Worm (Caenorhabditis elegans) whole organism, L2 larva: ENCODE measurements around the gene K06H7.8.
A peak's percentile ranks its signal among the peaks of the same experiment; 100 is the strongest.

Experiments used
- C34F6.9 ChIP-seq: fragments of 150-350 bp; optimal IDR thresholded peaks from 2 replicates; lab custom pipeline; 2014; ENCODE audit warnings: missing biosample characterization, missing genetic modification characterization
- F13H6.1 ChIP-seq: sonication (generic microtip); optimal IDR thresholded peaks from 2 replicates; lab custom pipeline; 2016; ENCODE audit warnings: missing genetic modification characterization, missing compliant biosample characterization
- R02D3.7 ChIP-seq: fragments of 150-350 bp; optimal IDR thresholded peaks from 2 replicates; lab custom pipeline; 2014; ENCODE audit warnings: missing biosample characterization, missing genetic modification characterization
- Y55F3AM.14 ChIP-seq: fragments of 200-800 bp; sonication (Bioruptor generic); optimal IDR thresholded peaks from 2 replicates; lab custom pipeline; 2018; ENCODE audit warnings: mild to moderate bottlenecking, missing genetic modification characterization, missing compliant biosample characterization
- ZK546.5 ChIP-seq: sonication (generic microtip); optimal IDR thresholded peaks from 2 replicates; lab custom pipeline; 2017; ENCODE audit warnings: missing biosample characterization, missing genetic modification characterization
- blmp-1 ChIP-seq: sonication (generic microtip); optimal IDR thresholded peaks from 2 replicates; lab custom pipeline; 2017; ENCODE audit warnings: missing genetic modification characterization, mild to moderate bottlenecking, missing compliant biosample characterization, antibody characterized with exemption, moderate library complexity; ENCODE audit not compliant: insufficient read depth
- ceh-16 ChIP-seq: fragments of 150-350 bp; optimal IDR thresholded peaks from 2 replicates; lab custom pipeline; 2014; ENCODE audit warnings: missing biosample characterization, missing genetic modification characterization
- ceh-82 ChIP-seq: fragments of 150-350 bp; optimal IDR thresholded peaks from 2 replicates; lab custom pipeline; 2014; ENCODE audit warnings: missing biosample characterization, missing genetic modification characterization
- crh-2 ChIP-seq: sonication (generic microtip); optimal IDR thresholded peaks from 2 replicates; lab custom pipeline; 2017; ENCODE audit warnings: missing biosample characterization, missing genetic modification characterization
- egl-27 ChIP-seq: sonication (generic microtip); optimal IDR thresholded peaks from 3 replicates; lab custom pipeline; 2017; ENCODE audit warnings: missing biosample characterization, missing genetic modification reagents, missing genetic modification characterization
- elt-1 ChIP-seq: fragments of 150-350 bp; optimal IDR thresholded peaks from 2 replicates; lab custom pipeline; 2014; ENCODE audit warnings: missing biosample characterization, missing genetic modification characterization
- elt-3 ChIP-seq: sonication (generic microtip); optimal IDR thresholded peaks from 2 replicates; lab custom pipeline; 2017; ENCODE audit warnings: missing biosample characterization, missing genetic modification characterization
- fos-1 ChIP-seq: fragments of 150-350 bp; optimal IDR thresholded peaks from 2 replicates; lab custom pipeline; 2014; ENCODE audit warnings: missing biosample characterization, missing genetic modification characterization
- gmeb-1 ChIP-seq: fragments of 150-350 bp; optimal IDR thresholded peaks from 2 replicates; lab custom pipeline; 2014; ENCODE audit warnings: missing biosample characterization, missing genetic modification characterization
- lin-11 ChIP-seq: fragments of 150-350 bp; sonication (generic microtip); optimal IDR thresholded peaks from 2 replicates; lab custom pipeline; 2014; ENCODE audit warnings: missing biosample characterization, missing genetic modification characterization, inconsistent platforms, mixed read lengths
- lin-13 ChIP-seq: fragments of 150-350 bp; optimal IDR thresholded peaks from 2 replicates; lab custom pipeline; 2014; ENCODE audit warnings: missing biosample characterization, missing genetic modification reagents, missing genetic modification characterization
- lin-39 ChIP-seq: fragments of 150-350 bp; optimal IDR thresholded peaks from 2 replicates; lab custom pipeline; 2014; ENCODE audit warnings: missing biosample characterization, missing genetic modification reagents, missing genetic modification characterization
- lsy-2 ChIP-seq, 2 experiments: fragments of 150-350 bp in 1 of 2; sonication (generic microtip) in 1 of 2; optimal IDR thresholded peaks; 2 replicates each; lab custom pipeline; 2014 to 2017; ENCODE audit warnings: missing biosample characterization in 2 of 2, missing genetic modification characterization in 2 of 2
- mab-5 ChIP-seq: fragments of 150-350 bp; optimal IDR thresholded peaks from 2 replicates; lab custom pipeline; 2014; ENCODE audit warnings: missing biosample characterization, missing genetic modification characterization
- nhr-12 ChIP-seq: fragments of 150-350 bp; optimal IDR thresholded peaks from 2 replicates; lab custom pipeline; 2014; ENCODE audit warnings: missing biosample characterization, missing genetic modification characterization
- nhr-129 ChIP-seq: fragments of 150-350 bp; optimal IDR thresholded peaks from 2 replicates; lab custom pipeline; 2014; ENCODE audit warnings: missing biosample characterization, missing genetic modification characterization
- nhr-21 ChIP-seq: fragments of 150-350 bp; optimal IDR thresholded peaks from 2 replicates; lab custom pipeline; 2014; ENCODE audit warnings: missing biosample characterization, missing genetic modification characterization
- nhr-23 ChIP-seq: fragments of 150-350 bp; optimal IDR thresholded peaks from 2 replicates; lab custom pipeline; 2014; ENCODE audit warnings: missing biosample characterization, missing genetic modification reagents, missing genetic modification characterization
- nhr-25 ChIP-seq: fragments of 150-350 bp; sonication (generic microtip); optimal IDR thresholded peaks from 3 replicates; lab custom pipeline; 2014; ENCODE audit warnings: missing biosample characterization, missing genetic modification characterization
- nhr-6 ChIP-seq: fragments of 150-350 bp; optimal IDR thresholded peaks from 2 replicates; lab custom pipeline; 2014; ENCODE audit warnings: missing biosample characterization, missing genetic modification characterization
- peb-1 ChIP-seq: fragments of 150-350 bp; optimal IDR thresholded peaks from 2 replicates; lab custom pipeline; 2014; ENCODE audit warnings: missing biosample characterization, missing genetic modification characterization
- sem-4 ChIP-seq: fragments of 150-350 bp; optimal IDR thresholded peaks from 2 replicates; lab custom pipeline; 2014; ENCODE audit warnings: missing biosample characterization, missing genetic modification reagents, missing genetic modification characterization
- skn-1 ChIP-seq: sonication (generic microtip); optimal IDR thresholded peaks from 2 replicates; lab custom pipeline; 2017; ENCODE audit warnings: missing biosample characterization, missing genetic modification characterization
- sma-3 ChIP-seq: sonication (generic microtip); optimal IDR thresholded peaks from 2 replicates; lab custom pipeline; 2016; ENCODE audit warnings: missing genetic modification reagents, missing genetic modification characterization, missing compliant biosample characterization
- sma-9 ChIP-seq, 2 experiments: fragments of 150-350 bp in 1 of 2; sonication (generic microtip) in 1 of 2; optimal IDR thresholded peaks; 2 replicates each; lab custom pipeline; 2014 to 2016; ENCODE audit warnings: missing genetic modification characterization in 2 of 2, mild to moderate bottlenecking in 1 of 2, missing biosample characterization in 1 of 2, missing compliant biosample characterization in 1 of 2, missing genetic modification reagents in 1 of 2, moderate library complexity in 1 of 2
- snpc-4 ChIP-seq: fragments of 150-350 bp; optimal IDR thresholded peaks from 2 replicates; lab custom pipeline; 2014; ENCODE audit warnings: missing biosample characterization, missing genetic modification characterization
- unc-39 ChIP-seq: fragments of 150-350 bp; optimal IDR thresholded peaks from 2 replicates; lab custom pipeline; 2014; ENCODE audit warnings: missing biosample characterization, missing genetic modification characterization
- unc-55 ChIP-seq: fragments of 150-350 bp; sonication (generic microtip); optimal IDR thresholded peaks from 3 replicates; lab custom pipeline; 2014; ENCODE audit warnings: missing biosample characterization, missing genetic modification reagents, missing genetic modification characterization
- zag-1 ChIP-seq: fragments of 150-350 bp; optimal IDR thresholded peaks from 2 replicates; lab custom pipeline; 2014; ENCODE audit warnings: missing biosample characterization, missing genetic modification characterization
- ztf-4 ChIP-seq: fragments of 150-350 bp; optimal IDR thresholded peaks from 2 replicates; lab custom pipeline; 2014; ENCODE audit warnings: missing biosample characterization, missing genetic modification characterization

K06H7.8 gene

DNA sequence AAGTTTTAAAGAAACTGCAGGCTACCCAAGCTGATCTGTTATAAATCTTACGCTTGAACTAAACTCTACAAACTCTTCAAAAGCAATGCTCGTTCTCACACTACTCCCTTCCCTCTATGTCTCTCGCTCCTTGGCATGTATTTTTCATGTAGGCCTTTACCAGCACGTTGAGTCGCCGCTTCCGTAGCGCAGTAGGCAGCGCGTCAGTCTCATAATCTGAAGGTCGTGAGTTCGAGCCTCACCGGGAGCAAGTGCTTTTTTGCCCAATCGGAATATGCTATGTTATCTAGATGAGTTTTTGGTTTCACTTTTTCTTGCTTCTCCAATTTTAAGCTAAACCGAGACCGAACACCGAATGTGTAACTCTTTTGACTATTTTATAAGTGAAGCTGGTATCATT lies 8.5 kb upstream of the K06H7.8 start:
- peak; percentile 84 for TF ChIP-seq unc-55 (GFP tag; lab: Kevin White, UChicago)
- no peak for TF ChIP-seq crh-2 (tag; lab: Kevin White, UChicago)
- peak; percentile 57 for TF ChIP-seq sma-9 (GFP tag; optimal IDR thresholded peaks at IDR 0.05; lab: Kevin White, UChicago)
- no peak for TF ChIP-seq sma-9 (tag; optimal IDR thresholded peaks at IDR 0.05; lab: Kevin White, UChicago)
- no peak for TF ChIP-seq elt-3
- TF ChIP-seq Y55F3AM.14 (GFP tag; lab: Kevin White, UChicago), result peak; percentile 32
- peak; percentile 31 for TF ChIP-seq gmeb-1 (tag; lab: Kevin White, UChicago)
- TF ChIP-seq ceh-82 (tag; lab: Kevin White, UChicago), result no peak
- TF ChIP-seq zag-1 (tag; lab: Kevin White, UChicago), result peak; percentile 20
- peak; percentile 10 for TF ChIP-seq fos-1 (tag; lab: Kevin White, UChicago)
- TF ChIP-seq F13H6.1 (tag; lab: Kevin White, UChicago), result peak; percentile 28
- no peak for TF ChIP-seq ceh-16 (tag; lab: Kevin White, UChicago)
- TF ChIP-seq sma-3 (GFP tag; lab: Kevin White, UChicago), result peak; percentile 40
- TF ChIP-seq blmp-1 (tag; lab: Kevin White, UChicago), result no peak
- peak; percentile 49 for TF ChIP-seq C34F6.9 (tag; lab: Kevin White, UChicago)
- TF ChIP-seq lin-39 (tag; lab: Kevin White, UChicago), result no peak
- peak; percentile 36 to 57 for TF ChIP-seq lsy-2 (tag; optimal IDR thresholded peaks at IDR 0.05; lab: Kevin White, UChicago)
- peak; percentile 75 for TF ChIP-seq nhr-129 (tag; lab: Kevin White, UChicago)
- TF ChIP-seq nhr-12 (tag; lab: Kevin White, UChicago), result no peak
- no peak for TF ChIP-seq lin-13 (GFP tag; lab: Kevin White, UChicago)
- TF ChIP-seq, all 48 proteins: peak for 11

DNA sequence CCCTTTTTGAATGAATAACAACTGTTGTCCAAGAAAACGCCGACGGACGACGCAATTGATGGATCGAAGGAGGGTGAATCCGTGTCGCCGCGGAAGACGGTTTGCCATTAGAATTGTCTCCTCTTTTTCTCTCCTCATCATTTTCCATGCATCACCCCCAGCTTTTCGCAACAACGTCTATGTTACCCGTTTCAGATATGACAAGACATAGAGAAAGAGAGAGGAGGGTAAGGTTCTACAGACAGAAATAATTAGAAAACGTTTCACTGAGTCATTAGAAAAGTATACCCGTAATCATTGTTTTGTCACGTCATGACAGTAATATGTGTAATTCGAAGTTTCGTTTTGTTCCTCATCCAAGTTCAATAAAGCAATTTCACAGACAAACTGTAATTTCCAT lies 7.8 kb upstream of the K06H7.8 start:
- TF ChIP-seq nhr-21 (peak; percentile 3), sma-9 (GFP tag; optimal IDR thresholded peaks at IDR 0.05; lab: Kevin White, UChicago) (no peak), sma-9 (tag; optimal IDR thresholded peaks at IDR 0.05; lab: Kevin White, UChicago) (no peak)

DNA sequence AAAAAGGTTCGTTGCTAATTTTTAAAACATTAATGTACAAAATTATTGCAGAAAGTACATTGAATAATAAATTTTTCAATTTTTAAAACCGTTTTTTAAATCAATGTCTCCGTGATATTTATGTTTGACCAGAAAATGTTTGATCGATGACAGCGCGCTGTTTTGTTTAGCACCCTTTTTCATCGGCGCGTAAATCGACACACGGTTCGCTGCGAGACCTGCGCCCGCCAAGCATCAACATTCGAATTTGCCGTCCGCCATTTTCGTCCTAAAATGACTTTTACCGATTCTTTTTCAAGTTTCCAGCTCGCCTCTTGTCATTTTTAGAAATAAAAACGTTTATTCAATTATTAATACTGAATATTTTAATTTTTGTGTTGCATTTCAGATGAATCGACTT lies 2.9 kb upstream of the K06H7.8 start, which contains the start of gene plk-1:
Gene plk-1 (plus strand): TSS at position 389 of the 400 bp plus-strand sequence.
- peak; percentile 11 for TF ChIP-seq crh-2 (tag; lab: Kevin White, UChicago)
- peak; percentile 55 for TF ChIP-seq R02D3.7
- TF ChIP-seq C34F6.9 (tag; lab: Kevin White, UChicago), result peak; percentile 11
- peak; percentile 72 for TF ChIP-seq gmeb-1 (tag; lab: Kevin White, UChicago)
- TF ChIP-seq elt-1 (tag; lab: Kevin White, UChicago), result no peak
- peak; percentile 2 for TF ChIP-seq sma-3 (GFP tag; lab: Kevin White, UChicago)
- TF ChIP-seq lsy-2 (tag; optimal IDR thresholded peaks at IDR 0.05; lab: Kevin White, UChicago), result peak in 1 of 2 experiments; percentile 57
- TF ChIP-seq nhr-23, result no peak

- TF ChIP-seq peb-1, result no peak
- no peak for TF ChIP-seq unc-39 (tag; lab: Kevin White, UChicago)
- TF ChIP-seq nhr-6 (tag; lab: Kevin White, UChicago), result no peak
- no peak for TF ChIP-seq crh-2 (tag; lab: Kevin White, UChicago)
- no peak for TF ChIP-seq snpc-4
- no peak for TF ChIP-seq lin-11
- no peak for TF ChIP-seq skn-1 (tag; lab: Kevin White, UChicago)
- TF ChIP-seq R02D3.7, result no peak
- no peak for TF ChIP-seq nhr-21
- no peak for TF ChIP-seq fos-1 (tag; lab: Kevin White, UChicago)
- TF ChIP-seq lsy-2 (tag; optimal IDR thresholded peaks at IDR 0.05; lab: Kevin White, UChicago), result no peak
- TF ChIP-seq unc-55 (GFP tag; lab: Kevin White, UChicago), result no peak
- TF ChIP-seq ztf-4 (tag; lab: Kevin White, UChicago), result no peak
- no peak for TF ChIP-seq nhr-23
- no peak for TF ChIP-seq egl-27 (tag; lab: Kevin White, UChicago)
- no peak for TF ChIP-seq ceh-82 (tag; lab: Kevin White, UChicago)
- no peak for TF ChIP-seq C34F6.9 (tag; lab: Kevin White, UChicago)
Observed at ce11 chrIII:8099022-8099421, 1.0 kb upstream of the K06H7.8 start, which contains the start of gene K06H7.1. K06H7.1 (plus strand) TSS chrIII:8099322.

ce11 chrIII:8093079-8093623 lies 4.9 kb downstream of the K06H7.8 start, which contains the start of gene K06H7.2:
K06H7.2 (plus strand) TSS chrIII:8093573.
- peak; percentile 28 for TF ChIP-seq skn-1 (tag; lab: Kevin White, UChicago)
- TF ChIP-seq unc-39 (tag; lab: Kevin White, UChicago), result no peak
- TF ChIP-seq unc-55 (GFP tag; lab: Kevin White, UChicago), result peak; percentile 83
- no peak for TF ChIP-seq sma-9 (GFP tag; optimal IDR thresholded peaks at IDR 0.05; lab: Kevin White, UChicago)
- TF ChIP-seq sma-9 (tag; optimal IDR thresholded peaks at IDR 0.05; lab: Kevin White, UChicago), result no peak
- peak; percentile 65 for TF ChIP-seq mab-5 (tag; lab: Kevin White, UChicago)
- TF ChIP-seq peb-1, result no peak
- peak; percentile 76 for TF ChIP-seq nhr-129 (tag; lab: Kevin White, UChicago)
- peak; percentile 63 to 85 for TF ChIP-seq lsy-2 (tag; optimal IDR thresholded peaks at IDR 0.05; lab: Kevin White, UChicago)
- peak; percentile 28 for TF ChIP-seq lin-13 (GFP tag; lab: Kevin White, UChicago)
- peak; percentile 31 for TF ChIP-seq zag-1 (tag; lab: Kevin White, UChicago)
- TF ChIP-seq fos-1 (tag; lab: Kevin White, UChicago), result peak; percentile 36
- peak; percentile 20 for TF ChIP-seq sem-4
- peak; percentile 3 for TF ChIP-seq ztf-4 (tag; lab: Kevin White, UChicago)
- TF ChIP-seq crh-2 (tag; lab: Kevin White, UChicago), result peak; percentile 74
- peak; percentile 22 for TF ChIP-seq nhr-6 (tag; lab: Kevin White, UChicago)
- TF ChIP-seq ZK546.5, result no peak
- TF ChIP-seq elt-1 (tag; lab: Kevin White, UChicago), result no peak
- peak; percentile 46 for TF ChIP-seq nhr-25 (tag; lab: Kevin White, UChicago)
- peak; percentile 45 for TF ChIP-seq gmeb-1 (tag; lab: Kevin White, UChicago)
- TF ChIP-seq C34F6.9 (tag; lab: Kevin White, UChicago), result peak; percentile 95
